Fruit fly (Drosophila melanogaster): ENCODE measurements around the gene Ir11a.

DNA sequence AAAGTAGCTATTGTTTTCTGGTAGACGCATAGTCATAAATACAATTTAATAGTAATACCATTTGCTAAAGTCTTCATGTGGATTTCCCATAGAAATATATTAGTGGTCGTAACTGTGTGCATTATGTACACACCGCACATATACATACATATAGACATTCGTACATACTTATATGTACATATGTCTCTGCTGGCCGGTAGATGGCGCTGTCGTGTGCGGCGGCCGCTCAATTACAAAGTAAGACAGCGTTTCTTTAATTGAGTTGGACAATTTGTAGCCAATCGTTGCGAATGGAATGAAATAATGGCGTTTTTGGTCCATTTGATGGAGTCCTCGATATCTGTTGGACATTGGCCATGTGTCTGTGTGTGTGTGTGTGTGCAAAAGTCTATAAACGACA lies 24.1 kb downstream of the Ir11a start:
- no peak for TF ChIP-seq psq (optimal IDR thresholded peaks at IDR 0.05)
- TF ChIP-seq pan (optimal IDR thresholded peaks at IDR 0.05) = no peak

All from whole organism.